Fruit fly (Drosophila melanogaster): ENCODE measurements around the gene Mink.

Gene Mink

DNA sequence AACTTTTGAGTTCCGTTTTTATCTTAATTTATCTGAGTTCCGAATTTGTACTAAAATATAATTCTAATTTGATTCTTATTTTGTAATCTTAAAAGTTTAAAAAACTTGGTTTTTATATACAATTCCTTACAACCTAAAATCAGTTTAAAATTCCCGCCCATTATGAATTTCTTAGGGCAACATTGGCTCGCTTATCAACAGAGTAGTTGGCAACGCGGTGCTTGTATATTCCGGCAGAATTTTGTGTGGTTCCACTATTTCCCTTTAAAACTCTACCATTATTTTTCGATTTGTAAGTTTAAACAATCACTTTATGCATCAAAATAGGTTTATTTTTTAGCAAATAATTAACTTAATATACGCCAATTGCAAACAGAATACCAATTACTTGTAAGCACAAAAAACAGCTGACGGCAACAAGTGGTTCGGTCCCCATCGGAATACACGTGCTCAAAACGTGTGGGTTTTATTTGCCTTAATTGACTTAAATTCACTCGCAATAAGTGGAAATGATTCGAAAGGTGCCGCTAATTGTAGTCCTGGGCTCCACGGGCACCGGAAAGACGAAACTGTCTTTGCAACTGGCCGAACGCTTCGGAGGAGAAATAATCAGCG lies 45.3 kb upstream of the Mink start, which contains the start of the genes CG11089 and CG31381:
Gene CG11089, plus strand, starts transcription at position 203 of the 615 bp plus-strand sequence.
Gene CG31381, plus strand, starts transcription at position 203 of the 615 bp plus-strand sequence.
- TF ChIP-seq usp (GFP tag; optimal IDR thresholded peaks at IDR 0.05): no peak
- TF ChIP-seq pan (optimal IDR thresholded peaks at IDR 0.05): no peak
- TF ChIP-seq OdsH (GFP tag; optimal IDR thresholded peaks at IDR 0.05): no peak
- TF ChIP-seq lola (GFP tag; optimal IDR thresholded peaks at IDR 0.05): no peak
- no peak for TF ChIP-seq CG9705 (GFP tag; optimal IDR thresholded peaks at IDR 0.05)
- TF ChIP-seq Myc (optimal IDR thresholded peaks at IDR 0.05): peak; percentile 54
- TF ChIP-seq psq (GFP tag; optimal IDR thresholded peaks at IDR 0.05): no peak
- TF ChIP-seq fru (GFP tag; optimal IDR thresholded peaks at IDR 0.05): no peak
- no peak for TF ChIP-seq Rel (GFP tag; optimal IDR thresholded peaks at IDR 0.05)
- TF ChIP-seq Rel (tag; optimal IDR thresholded peaks at IDR 0.05): peak; percentile 99
- TF ChIP-seq sv (GFP tag; optimal IDR thresholded peaks at IDR 0.05): no peak
- TF ChIP-seq foxo (GFP tag; optimal IDR thresholded peaks at IDR 0.05): no peak
- no peak for TF ChIP-seq Jra (GFP tag; optimal IDR thresholded peaks at IDR 0.05)
- TF ChIP-seq sage (GFP tag; optimal IDR thresholded peaks at IDR 0.05): no peak
- TF ChIP-seq Sp1 (GFP tag; optimal IDR thresholded peaks at IDR 0.05): no peak

DNA sequence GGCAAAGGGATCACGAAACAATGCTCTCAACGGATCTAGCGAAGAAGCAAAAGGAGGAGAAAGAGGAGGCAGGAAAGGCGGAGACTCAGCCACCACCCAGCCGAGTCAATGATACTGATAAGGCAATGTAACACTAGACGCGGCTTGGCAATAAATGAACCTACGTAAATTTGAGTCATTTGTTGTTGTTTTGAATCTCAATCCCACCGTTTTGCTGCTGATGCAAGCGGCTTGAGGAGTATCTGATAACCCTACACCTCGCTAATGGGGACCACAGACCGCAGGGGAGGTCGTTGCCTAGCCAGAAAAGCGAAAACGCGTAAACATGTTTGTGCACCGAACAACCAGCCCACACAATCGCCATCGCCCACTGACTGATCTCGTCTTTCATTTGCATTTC lies 43.6 kb upstream of the Mink start:
- no peak for TF ChIP-seq Rel (GFP tag; optimal IDR thresholded peaks at IDR 0.05)
- TF ChIP-seq Rel (tag; optimal IDR thresholded peaks at IDR 0.05): peak; percentile 73
- TF ChIP-seq dl (GFP tag; optimal IDR thresholded peaks at IDR 0.05; ENCODE audit: insufficient read depth in 1 of 2, partially characterized antibody in 2 of 2): no peak
- TF ChIP-seq Hr78 (GFP tag; optimal IDR thresholded peaks at IDR 0.05): no peak

DNA sequence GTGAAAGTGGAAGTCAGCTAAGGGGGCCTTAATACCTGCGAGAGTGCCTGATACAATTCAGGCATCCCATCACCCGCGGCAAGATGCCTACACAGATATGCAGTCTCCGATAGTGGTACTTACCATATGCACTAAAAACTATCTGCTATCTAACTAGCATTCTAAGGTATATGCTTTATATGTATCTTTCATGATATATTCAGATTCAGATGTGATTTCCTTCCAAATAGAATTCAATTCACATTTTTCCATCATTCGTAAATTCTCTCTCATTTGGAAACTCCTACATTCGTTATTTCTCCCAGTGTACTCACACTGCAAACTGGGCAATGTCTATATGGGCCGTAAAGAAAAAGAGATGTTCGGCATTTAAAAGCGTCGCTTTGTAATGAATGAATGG lies 35.8 kb upstream of the Mink start:
- TF ChIP-seq tai (GFP tag; optimal IDR thresholded peaks at IDR 0.05) (no peak), sage (GFP tag; optimal IDR thresholded peaks at IDR 0.05) (no peak), br (GFP tag; optimal IDR thresholded peaks at IDR 0.05) (no peak), pan (optimal IDR thresholded peaks at IDR 0.05) (no peak), jim (GFP tag; optimal IDR thresholded peaks at IDR 0.05) (no peak), usp (GFP tag; optimal IDR thresholded peaks at IDR 0.05) (no peak), Hr78 (GFP tag; optimal IDR thresholded peaks at IDR 0.05) (no peak), brk (GFP tag; optimal IDR thresholded peaks at IDR 0.05) (no peak), foxo (GFP tag; optimal IDR thresholded peaks at IDR 0.05) (no peak), Rel (GFP tag; optimal IDR thresholded peaks at IDR 0.05) (no peak), Rel (tag; optimal IDR thresholded peaks at IDR 0.05) (no peak), dmrt93B (GFP tag; optimal IDR thresholded peaks at IDR 0.05) (no peak), sv (GFP tag; optimal IDR thresholded peaks at IDR 0.05) (no peak), dl (GFP tag; optimal IDR thresholded peaks at IDR 0.05; ENCODE audit: insufficient read depth in 1 of 2, partially characterized antibody in 2 of 2) (no peak)

DNA sequence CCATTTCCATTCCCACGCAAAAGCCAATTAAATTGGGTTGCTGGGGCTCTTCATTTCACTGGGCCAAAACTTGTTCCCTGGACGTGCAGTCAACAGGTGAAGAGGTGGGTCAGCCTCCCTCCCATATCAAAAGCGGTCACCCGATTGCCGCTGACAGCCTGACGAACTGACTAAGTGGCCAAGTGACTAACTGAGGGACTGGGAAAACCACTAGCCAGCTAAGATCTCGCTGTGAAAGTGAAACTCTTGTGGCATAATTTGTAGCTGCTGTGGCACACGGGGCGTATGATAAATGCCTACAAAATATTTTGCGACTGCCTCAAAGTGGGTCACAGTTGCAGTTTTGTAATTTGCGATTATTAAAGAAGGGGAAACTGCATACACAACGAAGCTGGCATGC lies 33.9 kb upstream of the Mink start:
- TF ChIP-seq sage (GFP tag; optimal IDR thresholded peaks at IDR 0.05) (no peak), sv (GFP tag; optimal IDR thresholded peaks at IDR 0.05) (no peak), Dfd (GFP tag; optimal IDR thresholded peaks at IDR 0.05) (no peak), dmrt93B (GFP tag; optimal IDR thresholded peaks at IDR 0.05) (no peak), Myc (optimal IDR thresholded peaks at IDR 0.05) (no peak), Hnf4 (GFP tag; optimal IDR thresholded peaks at IDR 0.05) (no peak), foxo (GFP tag; optimal IDR thresholded peaks at IDR 0.05) (no peak), CG9705 (GFP tag; optimal IDR thresholded peaks at IDR 0.05) (no peak), CrebA (GFP tag; optimal IDR thresholded peaks at IDR 0.05; ENCODE audit: borderline replicate concordance) (no peak), rgr (GFP tag; optimal IDR thresholded peaks at IDR 0.05) (no peak), tai (GFP tag; optimal IDR thresholded peaks at IDR 0.05) (no peak), HLH106 (tag; optimal IDR thresholded peaks at IDR 0.05) (no peak), brk (GFP tag; optimal IDR thresholded peaks at IDR 0.05) (no peak)

DNA sequence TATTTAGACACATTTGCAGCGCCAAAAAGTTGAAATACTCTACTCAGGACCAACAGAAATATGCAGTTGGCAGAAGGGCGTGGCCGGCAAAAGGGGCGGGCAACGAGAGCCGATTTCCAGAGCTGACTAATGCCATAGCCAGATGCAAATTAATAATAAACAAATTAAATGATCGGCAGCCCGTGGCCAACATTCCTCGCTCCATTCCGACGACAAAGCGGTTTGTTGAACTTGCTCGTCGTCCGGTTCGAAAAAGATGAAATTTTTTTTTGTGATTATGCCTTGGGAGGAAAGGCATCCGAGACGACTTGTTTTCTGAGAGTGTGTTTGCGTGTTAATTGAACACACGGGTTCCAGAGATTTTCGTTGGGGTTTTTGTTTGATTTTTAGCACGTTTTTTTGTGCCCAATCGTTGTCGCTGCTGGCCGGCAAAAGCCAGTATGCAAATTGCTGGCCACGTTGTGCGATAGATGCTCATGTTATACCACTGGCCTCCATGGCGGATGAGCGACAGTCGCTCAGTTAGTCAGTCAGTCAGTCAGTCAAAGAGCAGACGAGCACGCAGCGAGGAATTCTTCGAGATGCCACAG lies 32.9 kb upstream of the Mink start:
- TF ChIP-seq h (GFP tag; optimal IDR thresholded peaks at IDR 0.05) (peak; percentile 54), Vsx2 (GFP tag; optimal IDR thresholded peaks at IDR 0.05; ENCODE audit: partially characterized antibody) (peak; percentile 10), Rel (GFP tag; optimal IDR thresholded peaks at IDR 0.05) (no peak), Rel (tag; optimal IDR thresholded peaks at IDR 0.05) (peak; percentile 76), br (GFP tag; optimal IDR thresholded peaks at IDR 0.05) (peak; percentile 10), dsf (GFP tag; optimal IDR thresholded peaks at IDR 0.05; ENCODE audit: borderline replicate concordance) (no peak), fru (GFP tag; optimal IDR thresholded peaks at IDR 0.05) (no peak), GATAd (GFP tag; optimal IDR thresholded peaks at IDR 0.05) (no peak), OdsH (GFP tag; optimal IDR thresholded peaks at IDR 0.05) (no peak), psq (GFP tag; optimal IDR thresholded peaks at IDR 0.05) (no peak), Dif (GFP tag; optimal IDR thresholded peaks at IDR 0.05; ENCODE audit: partially characterized antibody) (no peak), HLH106 (tag; optimal IDR thresholded peaks at IDR 0.05) (no peak)

Data from whole organism, wandering third instar larva.